Fruit fly (Drosophila melanogaster): ENCODE measurements around the gene CG9628.

Gene CG9628

dm6 chr3L:14611406-14612335, 10.9 kb upstream of the CG9628 start:
- TF ChIP-seq fd96Ca (GFP tag; IDR thresholded peaks at IDR 0.05) (no peak), CG32121 (GFP tag; IDR thresholded peaks at IDR 0.05) (no peak), CG8301 (tag; optimal IDR thresholded peaks at IDR 0.05) (no peak), CG4496 (GFP tag; IDR thresholded peaks at IDR 0.05) (no peak), CG13204 (GFP tag; optimal IDR thresholded peaks at IDR 0.05) (no peak), CG17806 (tag; optimal IDR thresholded peaks at IDR 0.05) (peak; percentile 37), CG10348 (GFP tag; IDR thresholded peaks at IDR 0.05) (no peak), rn (GFP tag; IDR thresholded peaks at IDR 0.05) (no peak), CG34367 (tag; optimal IDR thresholded peaks at IDR 0.05) (peak; percentile 5), gl (tag; optimal IDR thresholded peaks at IDR 0.05) (no peak), Pif1B (GFP tag; optimal IDR thresholded peaks at IDR 0.05) (peak; percentile 13), CG9948 (tag; optimal IDR thresholded peaks at IDR 0.05) (peak; percentile 64), Pif1A (GFP tag; optimal IDR thresholded peaks at IDR 0.05) (no peak), CG12605 (GFP tag; IDR thresholded peaks at IDR 0.05) (no peak), EcR (GFP tag; optimal IDR thresholded peaks at IDR 0.05) (no peak), CG8159 (tag; optimal IDR thresholded peaks at IDR 0.05) (peak; percentile 79), Ets98B (GFP tag; IDR thresholded peaks at IDR 0.05) (no peak), CG14655 (GFP tag; optimal IDR thresholded peaks at IDR 0.05) (peak; percentile 51), D1 (tag; optimal IDR thresholded peaks at IDR 0.05) (peak; percentile 57), Snoo (tag; optimal IDR thresholded peaks at IDR 0.05) (no peak), CG15710 (tag; optimal IDR thresholded peaks at IDR 0.05) (peak; percentile 48)

dm6 chr3L:14612945-14613791, 9.4 kb upstream of the CG9628 start:
- no peak for TF ChIP-seq CG12605 (GFP tag; IDR thresholded peaks at IDR 0.05)
- TF ChIP-seq CG8159 (tag; optimal IDR thresholded peaks at IDR 0.05), result peak; percentile 81
- TF ChIP-seq CG34367 (tag; optimal IDR thresholded peaks at IDR 0.05), result peak; percentile 75
- TF ChIP-seq Pif1B (GFP tag; optimal IDR thresholded peaks at IDR 0.05), result peak; percentile 45
- TF ChIP-seq D1 (tag; optimal IDR thresholded peaks at IDR 0.05), result peak; percentile 69
- TF ChIP-seq CG32121 (GFP tag; IDR thresholded peaks at IDR 0.05), result peak; percentile 56; the same call in 1 of the 2 replicates
- TF ChIP-seq CG8301 (tag; optimal IDR thresholded peaks at IDR 0.05), result peak; percentile 77
- peak; percentile 74 for TF ChIP-seq CG15710 (tag; optimal IDR thresholded peaks at IDR 0.05)
- TF ChIP-seq gl (tag; optimal IDR thresholded peaks at IDR 0.05), result no peak
- TF ChIP-seq Ets98B (GFP tag; IDR thresholded peaks at IDR 0.05), result peak; percentile 4; the same call in 1 of the 2 replicates
- TF ChIP-seq CG4496 (GFP tag; IDR thresholded peaks at IDR 0.05), result peak; percentile 38; the same call in 1 of the 3 replicates
- TF ChIP-seq EcR (GFP tag; optimal IDR thresholded peaks at IDR 0.05), result peak; percentile 40
- no peak for TF ChIP-seq Pif1A (GFP tag; optimal IDR thresholded peaks at IDR 0.05)
- TF ChIP-seq CG14655 (GFP tag; optimal IDR thresholded peaks at IDR 0.05), result peak; percentile 84
- TF ChIP-seq CG10348 (GFP tag; IDR thresholded peaks at IDR 0.05), result no peak
- no peak for TF ChIP-seq Snoo (tag; optimal IDR thresholded peaks at IDR 0.05)
- no peak for TF ChIP-seq CG13204 (GFP tag; optimal IDR thresholded peaks at IDR 0.05)
- TF ChIP-seq CG9948 (tag; optimal IDR thresholded peaks at IDR 0.05), result peak; percentile 84
- peak; percentile 63; the same call in 2 of the 3 replicates for TF ChIP-seq fd96Ca (GFP tag; IDR thresholded peaks at IDR 0.05)
- peak; percentile 77 for TF ChIP-seq CG17806 (tag; optimal IDR thresholded peaks at IDR 0.05)
- TF ChIP-seq rn (GFP tag; IDR thresholded peaks at IDR 0.05), result no peak

- TF ChIP-seq CG8301 (tag; optimal IDR thresholded peaks at IDR 0.05) (no peak), CG13204 (GFP tag; optimal IDR thresholded peaks at IDR 0.05) (no peak), rn (GFP tag; IDR thresholded peaks at IDR 0.05) (no peak), Pif1B (GFP tag; optimal IDR thresholded peaks at IDR 0.05) (no peak), CG17806 (tag; optimal IDR thresholded peaks at IDR 0.05) (peak; percentile 35), Pif1A (GFP tag; optimal IDR thresholded peaks at IDR 0.05) (peak; percentile 14), CG34367 (tag; optimal IDR thresholded peaks at IDR 0.05) (peak; percentile 44), Snoo (tag; optimal IDR thresholded peaks at IDR 0.05) (peak; percentile 35), CG12605 (GFP tag; IDR thresholded peaks at IDR 0.05) (peak; percentile 36; the same call in 1 of the 2 replicates), CG9948 (tag; optimal IDR thresholded peaks at IDR 0.05) (peak; percentile 60), CG10348 (GFP tag; IDR thresholded peaks at IDR 0.05) (no peak), CG15710 (tag; optimal IDR thresholded peaks at IDR 0.05) (peak; percentile 72), fd96Ca (GFP tag; IDR thresholded peaks at IDR 0.05) (0 out of 3 replicates have a peak, but pooled peaks have one; percentile 24), CG32121 (GFP tag; IDR thresholded peaks at IDR 0.05) (no peak), CG8159 (tag; optimal IDR thresholded peaks at IDR 0.05) (peak; percentile 79), Ets98B (GFP tag; IDR thresholded peaks at IDR 0.05) (peak; percentile 22; the same call in 1 of the 2 replicates), gl (tag; optimal IDR thresholded peaks at IDR 0.05) (no peak), D1 (tag; optimal IDR thresholded peaks at IDR 0.05) (no peak), EcR (GFP tag; optimal IDR thresholded peaks at IDR 0.05) (peak; percentile 23), CG4496 (GFP tag; IDR thresholded peaks at IDR 0.05) (peak; percentile 71), CG14655 (GFP tag; optimal IDR thresholded peaks at IDR 0.05) (peak; percentile 76)
Observed at dm6 chr3L:14613792-14614677, 8.6 kb upstream of the CG9628 start, which contains the start of gene shd. Gene shd, plus strand, starts transcription at chr3L:14614458.
